Fruit fly (Drosophila melanogaster): Measurements from ENCODE around the gene CG3638.

DNA sequence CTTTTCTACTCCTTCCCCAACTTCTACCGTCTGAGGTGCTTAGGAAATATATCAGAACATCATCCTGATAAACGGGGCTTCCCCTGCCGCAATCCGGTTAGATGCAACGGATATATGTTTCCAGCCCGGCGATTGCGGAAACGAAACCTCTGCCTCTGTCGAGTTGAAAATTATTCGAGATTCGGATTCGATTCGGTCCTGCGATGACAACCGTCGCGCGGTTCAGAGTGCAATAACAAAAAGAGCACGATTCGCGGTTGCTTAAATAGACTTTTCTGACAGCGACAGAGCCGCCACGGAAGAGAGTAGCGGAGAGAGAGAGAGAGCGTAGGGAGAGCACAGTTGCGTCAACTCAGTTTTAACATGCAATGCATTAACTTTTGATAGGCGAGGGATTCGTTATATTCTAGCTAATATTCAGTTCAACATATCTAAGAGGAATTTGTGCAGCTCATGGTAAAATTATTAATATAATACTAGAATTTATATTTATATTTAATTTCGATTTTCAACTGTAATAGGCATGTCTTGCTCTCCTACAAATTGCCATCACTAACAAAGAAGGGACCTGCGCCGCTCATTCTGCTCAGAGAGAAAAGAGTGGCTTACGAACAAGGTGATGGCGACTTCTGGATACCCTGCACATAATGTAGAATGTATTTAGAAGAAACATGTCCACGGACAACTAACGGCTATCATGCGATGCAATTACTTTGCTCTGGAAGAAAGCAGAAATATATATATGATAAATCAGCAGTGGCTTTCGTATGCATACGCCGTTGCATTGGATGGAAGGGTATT, 1.5 kb downstream of the CG3638 start:
- TF ChIP-seq CG12605 (GFP tag; IDR thresholded peaks at IDR 0.05) (peak; percentile 45), CG9948 (tag; optimal IDR thresholded peaks at IDR 0.05) (peak; percentile 82), gl (tag; optimal IDR thresholded peaks at IDR 0.05) (peak; percentile 69), CG32121 (GFP tag; IDR thresholded peaks at IDR 0.05) (peak; percentile 83), Ets98B (GFP tag; IDR thresholded peaks at IDR 0.05) (peak; percentile 79; the same call in 1 of the 2 replicates), CG14655 (GFP tag; optimal IDR thresholded peaks at IDR 0.05) (peak; percentile 84), Pif1A (GFP tag; optimal IDR thresholded peaks at IDR 0.05) (peak; percentile 90), CG8301 (tag; optimal IDR thresholded peaks at IDR 0.05) (peak; percentile 81), CG15710 (tag; optimal IDR thresholded peaks at IDR 0.05) (peak; percentile 83), D1 (tag; optimal IDR thresholded peaks at IDR 0.05) (no peak), EcR (GFP tag; optimal IDR thresholded peaks at IDR 0.05) (peak; percentile 30), CG13204 (GFP tag; optimal IDR thresholded peaks at IDR 0.05) (peak; percentile 59)
